Fruit fly (Drosophila melanogaster) whole organism, larva: Measurements from ENCODE around the gene CG11882.
A peak's percentile ranks its signal among the peaks of the same experiment; 100 is the strongest.

Experiments used
- noc ChIP-seq: fragments of 200-800 bp; sonication (Bioruptor generic); optimal IDR thresholded peaks from 3 replicates; lab custom pipeline; 2019; ENCODE audit warnings: missing biosample characterization, mild to moderate bottlenecking, missing genetic modification characterization, moderate library complexity

The CG11882 gene

dm6 chr3R:29148072-29148471 lies at the start of gene CG11882, which contains the start of gene Pglym78:
TSS of gene CG11882 (minus strand) at chr3R:29148172.
TSS of gene Pglym78 (plus strand) at chr3R:29148248.
- peak; percentile 27 for TF ChIP-seq noc (tag; lab: Kevin White, UChicago)

- no peak for TF ChIP-seq noc (tag; lab: Kevin White, UChicago)
These were observed 49.1 kb upstream of the CG11882 start, which contains the start of gene CG14515 for dm6 chr3R:29196967-29197611. TSS of gene CG14515 (plus strand) at chr3R:29197556.

dm6 chr3R:29194957-29195356 lies 47.0 kb upstream of the CG11882 start, which contains the start of gene jus:
TSS of gene jus (minus strand) at chr3R:29194994.
- no peak for TF ChIP-seq noc (tag; lab: Kevin White, UChicago)

dm6 chr3R:29190984-29191383 lies 43.0 kb upstream of the CG11882 start:
- TF ChIP-seq noc (tag; lab: Kevin White, UChicago), result no peak

- peak; percentile 39 for TF ChIP-seq noc (tag; lab: Kevin White, UChicago)
These were observed 17.1 kb upstream of the CG11882 start, which contains the start of gene CG11898 for dm6 chr3R:29164930-29165693. TSS of gene CG11898 (plus strand) at chr3R:29165643.

dm6 chr3R:29159620-29160019 lies 11.6 kb upstream of the CG11882 start:
- no peak for TF ChIP-seq noc (tag; lab: Kevin White, UChicago)

- peak; percentile 11 for TF ChIP-seq noc (tag; lab: Kevin White, UChicago)
These were observed 10.7 kb upstream of the CG11882 start for dm6 chr3R:29158721-29159120.

dm6 chr3R:29157418-29158398 lies 9.7 kb upstream of the CG11882 start, which contains the start of gene rdog:
TSS of gene rdog (plus strand) at chr3R:29158122.
- peak; percentile 89 for TF ChIP-seq noc (tag; lab: Kevin White, UChicago)

- peak; percentile 65 for TF ChIP-seq noc (tag; lab: Kevin White, UChicago)
These were observed 5.2 kb upstream of the CG11882 start, which contains the start of the genes Slbp and Rpn2 for dm6 chr3R:29153197-29153644. TSS of gene Slbp (minus strand) at chr3R:29153266. TSS of gene Rpn2 (plus strand) at chr3R:29153524.

dm6 chr3R:29151621-29152092 lies 3.7 kb upstream of the CG11882 start, which contains the start of gene eIF2D:
TSS of gene eIF2D (minus strand) at chr3R:29151794.
- TF ChIP-seq noc (tag; lab: Kevin White, UChicago), result peak; percentile 52

- no peak for TF ChIP-seq noc (tag; lab: Kevin White, UChicago)
These were observed 1.3 kb downstream of the CG11882 start, which contains the start of gene CG14511 for dm6 chr3R:29146710-29147109. TSS of gene CG14511 (minus strand) at chr3R:29146893.

dm6 chr3R:29139767-29140755 lies 7.9 kb downstream of the CG11882 start:
- TF ChIP-seq noc (tag; lab: Kevin White, UChicago), result no peak

dm6 chr3R:29138961-29139527 lies 8.9 kb downstream of the CG11882 start:
- no peak for TF ChIP-seq noc (tag; lab: Kevin White, UChicago)
